Worm (Caenorhabditis elegans): ENCODE measurements around the gene copb-1.

ce11 chrII:3050703-3051102, 27.9 kb upstream of the copb-1 start, which contains the start of gene sri-31:
- TF ChIP-seq ama-1 (optimal IDR thresholded peaks at IDR 0.05): no peak
- no peak for TF ChIP-seq nhr-129 (tag; optimal IDR thresholded peaks at IDR 0.05)
- TF ChIP-seq ztf-11 (tag; optimal IDR thresholded peaks at IDR 0.05): no peak
- TF ChIP-seq gmeb-1 (tag; optimal IDR thresholded peaks at IDR 0.05): no peak
- TF ChIP-seq lin-39 (tag; optimal IDR thresholded peaks at IDR 0.05): no peak
- TF ChIP-seq lsy-2 (tag; optimal IDR thresholded peaks at IDR 0.05): no peak
- TF ChIP-seq nhr-237 (tag; optimal IDR thresholded peaks at IDR 0.05): no peak
- TF ChIP-seq blmp-1 (tag; optimal IDR thresholded peaks at IDR 0.05; ENCODE audit: insufficient read depth): no peak
- no peak for TF ChIP-seq elt-1 (tag; optimal IDR thresholded peaks at IDR 0.05)
- TF ChIP-seq elt-3 (tag; optimal IDR thresholded peaks at IDR 0.05): no peak
- TF ChIP-seq unc-55 (GFP tag; optimal IDR thresholded peaks at IDR 0.05): no peak

Data from whole organism, L2 larva.